ENCODE assay signal across 2 fruit fly cellular contexts in the genomic region with DNA sequence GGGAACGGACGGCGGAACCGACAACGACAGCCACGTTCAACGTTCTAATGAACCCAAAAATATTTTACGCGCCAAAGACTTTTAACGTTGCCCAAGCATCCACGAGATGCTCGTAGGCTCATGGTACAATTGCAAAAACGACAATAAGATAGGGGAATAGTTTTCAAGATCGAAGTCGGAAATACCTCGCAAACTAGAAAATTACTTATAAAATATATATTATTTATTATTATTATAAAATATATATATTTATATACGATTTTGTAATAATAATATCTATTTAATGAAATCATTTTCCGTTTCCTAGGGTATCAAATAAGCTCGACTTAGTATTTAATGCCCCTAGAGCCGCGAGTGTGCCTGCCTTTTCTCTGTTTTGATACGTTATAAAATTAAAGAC.
A peak's percentile ranks its signal among the peaks of the same experiment; 100 is the strongest.
TF ChIP-seq lines count a peak whose summit lies in the region.

No protein-coding gene starts in this region.

TF ChIP-seq in whole organism, embryonic, 481 proteins besides CTCF, POLR2A, EP300 and RAD21 (continued from another document and continues in another):
- TF ChIP-seq Lpt (GFP tag; optimal IDR thresholded peaks at IDR 0.05; lab: Kevin White, UChicago), result no peak
- TF ChIP-seq sob (GFP tag; IDR thresholded peaks at IDR 0.05; lab: Robert Waterston, UW), result no peak
- TF ChIP-seq MBD-R2 (GFP tag; IDR thresholded peaks at IDR 0.05; lab: Robert Waterston, UW), result no peak
- no peak for TF ChIP-seq PHDP (tag; optimal IDR thresholded peaks at IDR 0.05; lab: Kevin White, UChicago)
- TF ChIP-seq emc (GFP tag; optimal IDR thresholded peaks at IDR 0.05; lab: Kevin White, UChicago), result no peak
- TF ChIP-seq CG43689 (GFP tag; IDR thresholded peaks at IDR 0.05; lab: Robert Waterston, UW), result no peak
- no peak for TF ChIP-seq amos (GFP tag; IDR thresholded peaks at IDR 0.05; lab: Robert Waterston, UW; ENCODE audit: partially characterized antibody)
- TF ChIP-seq pho (GFP tag; optimal IDR thresholded peaks at IDR 0.05; lab: Kevin White, UChicago), result no peak
- no peak for TF ChIP-seq ase (GFP tag; IDR thresholded peaks at IDR 0.05; lab: Robert Waterston, UW)
- no peak for TF ChIP-seq Hmr (GFP tag; optimal IDR thresholded peaks at IDR 0.05; lab: Kevin White, UChicago)
- TF ChIP-seq CG2129 (GFP tag; IDR thresholded peaks at IDR 0.05; lab: Robert Waterston, UW; ENCODE audit: partially characterized antibody), result no peak
- peak; percentile 0 for TF ChIP-seq CG7271 (tag; optimal IDR thresholded peaks at IDR 0.05; lab: Kevin White, UChicago)
- no peak for TF ChIP-seq Nf-YB (GFP tag; optimal IDR thresholded peaks at IDR 0.05; lab: Kevin White, UChicago)
- no peak for TF ChIP-seq caup (GFP tag; optimal IDR thresholded peaks at IDR 0.05; lab: Kevin White, UChicago; ENCODE audit: severe bottlenecking)
- no peak for TF ChIP-seq CG12155 (GFP tag; optimal IDR thresholded peaks at IDR 0.05; lab: Kevin White, UChicago)
- TF ChIP-seq gcm2 (GFP tag; optimal IDR thresholded peaks at IDR 0.05; lab: Kevin White, UChicago), result no peak
- TF ChIP-seq Ssrp (tag; optimal IDR thresholded peaks at IDR 0.05; lab: Kevin White, UChicago), result no peak
- no peak for TF ChIP-seq kah (GFP tag; optimal IDR thresholded peaks at IDR 0.05; lab: Kevin White, UChicago)
- peak; percentile 37 for TF ChIP-seq CG4424 (GFP tag; optimal IDR thresholded peaks at IDR 0.05; lab: Kevin White, UChicago)
- TF ChIP-seq CG34224 (GFP tag; IDR thresholded peaks at IDR 0.05; lab: Robert Waterston, UW; ENCODE audit: partially characterized antibody), result no peak
- peak; percentile 64 for TF ChIP-seq CG2678 (tag; optimal IDR thresholded peaks at IDR 0.05; lab: Kevin White, UChicago)
- peak; percentile 58; the same call in 1 of the 2 replicates for TF ChIP-seq CG6689 (GFP tag; IDR thresholded peaks at IDR 0.05; lab: Robert Waterston, UW)
- 0 out of 2 replicates have a peak, but pooled peaks have one; percentile 36 for TF ChIP-seq ranshi (GFP tag; IDR thresholded peaks at IDR 0.05; lab: Robert Waterston, UW)
- TF ChIP-seq maf-S (GFP tag; optimal IDR thresholded peaks at IDR 0.05; lab: Kevin White, UChicago), result no peak
- TF ChIP-seq CG12219 (GFP tag; optimal IDR thresholded peaks at IDR 0.05; lab: Kevin White, UChicago), result no peak
- TF ChIP-seq zfh1 (GFP tag; IDR thresholded peaks at IDR 0.05; lab: Robert Waterston, UW), result peak; percentile 57; the same call in 2 of the 3 replicates
- TF ChIP-seq phol (tag; optimal IDR thresholded peaks at IDR 0.05; lab: Kevin White, UChicago), result peak; percentile 56
- no peak for TF ChIP-seq zen (tag; optimal IDR thresholded peaks at IDR 0.05; lab: Kevin White, UChicago)
- no peak for TF ChIP-seq CG9932 (GFP tag; IDR thresholded peaks at IDR 0.05; lab: Robert Waterston, UW)
- no peak for TF ChIP-seq Oli (tag; optimal IDR thresholded peaks at IDR 0.05; lab: Kevin White, UChicago)
- TF ChIP-seq CG13424 (tag; optimal IDR thresholded peaks at IDR 0.05; lab: Kevin White, UChicago), result no peak
- no peak for TF ChIP-seq CG30431 (GFP tag; optimal IDR thresholded peaks at IDR 0.05; lab: Kevin White, UChicago)
- TF ChIP-seq peb (GFP tag; IDR thresholded peaks at IDR 0.05; lab: Robert Waterston, UW), result no peak
- peak; percentile 73; the same call in 1 of the 2 replicates for TF ChIP-seq Xrp1 (GFP tag; IDR thresholded peaks at IDR 0.05; lab: Robert Waterston, UW)
- TF ChIP-seq CG34422 (GFP tag; IDR thresholded peaks at IDR 0.05; lab: Robert Waterston, UW), result peak; percentile 34; the same call in 1 of the 3 replicates
- no peak for TF ChIP-seq insv (GFP tag; optimal IDR thresholded peaks at IDR 0.05; lab: Kevin White, UChicago)
- peak; percentile 65 for TF ChIP-seq CG11504 (tag; optimal IDR thresholded peaks at IDR 0.05; lab: Kevin White, UChicago)
- no peak for TF ChIP-seq CG6791 (GFP tag; IDR thresholded peaks at IDR 0.05; lab: Robert Waterston, UW; ENCODE audit: partially characterized antibody)
- no peak for TF ChIP-seq CG8924 (tag; optimal IDR thresholded peaks at IDR 0.05; lab: Kevin White, UChicago)
- TF ChIP-seq CG31441 (GFP tag; IDR thresholded peaks at IDR 0.05; lab: Robert Waterston, UW), result peak; percentile 66
- no peak for TF ChIP-seq CG10321 (GFP tag; IDR thresholded peaks at IDR 0.05; lab: Robert Waterston, UW)
- TF ChIP-seq gfzf (GFP tag; optimal IDR thresholded peaks at IDR 0.05; lab: Kevin White, UChicago), result no peak
- peak; percentile 38 for TF ChIP-seq Fer3 (tag; optimal IDR thresholded peaks at IDR 0.05; lab: Kevin White, UChicago)
- TF ChIP-seq ttk (GFP tag; IDR thresholded peaks at IDR 0.05; lab: Robert Waterston, UW), result 0 out of 2 replicates have a peak, but pooled peaks have one; percentile 34
- TF ChIP-seq CG7928 (GFP tag; optimal IDR thresholded peaks at IDR 0.05; lab: Kevin White, UChicago), result no peak
- TF ChIP-seq pros (GFP tag; optimal IDR thresholded peaks at IDR 0.05; lab: Kevin White, UChicago), result no peak
- no peak for TF ChIP-seq Hmx (GFP tag; optimal IDR thresholded peaks at IDR 0.05; lab: Kevin White, UChicago)
- TF ChIP-seq CG15479 (GFP tag; optimal IDR thresholded peaks at IDR 0.05; lab: Kevin White, UChicago), result no peak
- TF ChIP-seq toy (GFP tag; IDR thresholded peaks at IDR 0.05; lab: Robert Waterston, UW), result no peak
- no peak for TF ChIP-seq abd-A (tag; optimal IDR thresholded peaks at IDR 0.05; lab: Kevin White, UChicago)
- no peak for TF ChIP-seq Doc2 (GFP tag; IDR thresholded peaks at IDR 0.05; lab: Robert Waterston, UW)
- peak; percentile 63 for TF ChIP-seq Blimp-1 (GFP tag; optimal IDR thresholded peaks at IDR 0.05; lab: Kevin White, UChicago)
- TF ChIP-seq crp (GFP tag; optimal IDR thresholded peaks at IDR 0.05; lab: Kevin White, UChicago), result no peak
- no peak for TF ChIP-seq prd (optimal IDR thresholded peaks at IDR 0.05; lab: Kevin White, UChicago)
- TF ChIP-seq prd (GFP tag; IDR thresholded peaks at IDR 0.05; lab: Robert Waterston, UW), result peak; percentile 42; the same call in 2 of the 3 replicates
- TF ChIP-seq Opbp (GFP tag; IDR thresholded peaks at IDR 0.05; lab: Robert Waterston, UW; ENCODE audit: partially characterized antibody), result no peak
- TF ChIP-seq dati (GFP tag; IDR thresholded peaks at IDR 0.05; lab: Robert Waterston, UW), result no peak
- no peak for TF ChIP-seq CG15601 (tag; optimal IDR thresholded peaks at IDR 0.05; lab: Kevin White, UChicago)
- TF ChIP-seq pita (GFP tag; optimal IDR thresholded peaks at IDR 0.05; lab: Kevin White, UChicago), result no peak
- no peak for TF ChIP-seq CG3995 (GFP tag; optimal IDR thresholded peaks at IDR 0.05; lab: Kevin White, UChicago)
- no peak for TF ChIP-seq hth (optimal IDR thresholded peaks at IDR 0.05; lab: Kevin White, UChicago)
- no peak for TF ChIP-seq CG14441 (GFP tag; IDR thresholded peaks at IDR 0.05; lab: Robert Waterston, UW)
- TF ChIP-seq Tbp (GFP tag; optimal IDR thresholded peaks at IDR 0.05; lab: Kevin White, UChicago), result no peak
- TF ChIP-seq CG4707 (GFP tag; optimal IDR thresholded peaks at IDR 0.05; lab: Kevin White, UChicago), result no peak
- no peak for TF ChIP-seq CG33557 (GFP tag; optimal IDR thresholded peaks at IDR 0.05; lab: Kevin White, UChicago)

TF ChIP-seq in whole organism, prepupa, 60 proteins besides CTCF, POLR2A, EP300 and RAD21 (continued from another document):
- TF ChIP-seq acj6 (GFP tag; optimal IDR thresholded peaks at IDR 0.05; lab: Kevin White, UChicago) (peak; percentile 22), eg (GFP tag; IDR thresholded peaks at IDR 0.05; lab: Robert Waterston, UW) (peak; percentile 68), CG4318 (GFP tag; optimal IDR thresholded peaks at IDR 0.05; lab: Kevin White, UChicago) (peak; percentile 18), fd85E (GFP tag; optimal IDR thresholded peaks at IDR 0.05; lab: Kevin White, UChicago) (no peak), topi (GFP tag; optimal IDR thresholded peaks at IDR 0.05; lab: Kevin White, UChicago) (no peak), CG8119 (GFP tag; IDR thresholded peaks at IDR 0.05; lab: Robert Waterston, UW) (no peak), CG16779 (tag; optimal IDR thresholded peaks at IDR 0.05; lab: Kevin White, UChicago) (no peak), CG6792 (GFP tag; optimal IDR thresholded peaks at IDR 0.05; lab: Kevin White, UChicago) (no peak), CG8319 (GFP tag; optimal IDR thresholded peaks at IDR 0.05; lab: Kevin White, UChicago) (no peak), CG11902 (GFP tag; optimal IDR thresholded peaks at IDR 0.05; lab: Kevin White, UChicago) (no peak), CG6854 (GFP tag; optimal IDR thresholded peaks at IDR 0.05; lab: Kevin White, UChicago) (no peak), Lpt (GFP tag; optimal IDR thresholded peaks at IDR 0.05; lab: Kevin White, UChicago) (no peak), Blimp-1 (GFP tag; optimal IDR thresholded peaks at IDR 0.05; lab: Kevin White, UChicago) (no peak), Hr38 (GFP tag; optimal IDR thresholded peaks at IDR 0.05; lab: Kevin White, UChicago) (no peak), OdsH (GFP tag; optimal IDR thresholded peaks at IDR 0.05; lab: Kevin White, UChicago) (peak; percentile 3), Eip75B (GFP tag; optimal IDR thresholded peaks at IDR 0.05; lab: Kevin White, UChicago) (peak; percentile 14), CG6163 (GFP tag; IDR thresholded peaks at IDR 0.05; lab: Robert Waterston, UW) (peak; percentile 81), Hr4 (GFP tag; optimal IDR thresholded peaks at IDR 0.05; lab: Kevin White, UChicago) (no peak), CG1621 (tag; optimal IDR thresholded peaks at IDR 0.05; lab: Kevin White, UChicago) (peak; percentile 21), CG10631 (GFP tag; optimal IDR thresholded peaks at IDR 0.05; lab: Kevin White, UChicago) (peak; percentile 84), CG15336 (GFP tag; IDR thresholded peaks at IDR 0.05; lab: Robert Waterston, UW) (peak; percentile 59), ss (GFP tag; optimal IDR thresholded peaks at IDR 0.05; lab: Kevin White, UChicago) (peak in 1 of 2 experiments; percentile 40), CG10669 (GFP tag; optimal IDR thresholded peaks at IDR 0.05; lab: Kevin White, UChicago) (peak; percentile 74), Sox14 (GFP tag; optimal IDR thresholded peaks at IDR 0.05; lab: Kevin White, UChicago) (peak; percentile 3), spab (GFP tag; optimal IDR thresholded peaks at IDR 0.05; lab: Kevin White, UChicago) (peak; percentile 77), achi (GFP tag; optimal IDR thresholded peaks at IDR 0.05; lab: Kevin White, UChicago) (peak; percentile 55), Gug (GFP tag; IDR thresholded peaks at IDR 0.05; lab: Robert Waterston, UW) (peak; percentile 39; the same call in 1 of the 2 replicates), Sox102F (GFP tag; optimal IDR thresholded peaks at IDR 0.05; lab: Kevin White, UChicago) (no peak), CG3919 (GFP tag; optimal IDR thresholded peaks at IDR 0.05; lab: Kevin White, UChicago) (peak; percentile 68), CG6808 (GFP tag; optimal IDR thresholded peaks at IDR 0.05; lab: Kevin White, UChicago) (peak; percentile 79), dac (GFP tag; optimal IDR thresholded peaks at IDR 0.05; lab: Kevin White, UChicago) (no peak), Smox (GFP tag; optimal IDR thresholded peaks at IDR 0.05; lab: Kevin White, UChicago) (no peak), CG8632 (GFP tag; optimal IDR thresholded peaks at IDR 0.05; lab: Kevin White, UChicago) (no peak), CG31627 (GFP tag; optimal IDR thresholded peaks at IDR 0.05; lab: Kevin White, UChicago) (no peak), salr (GFP tag; optimal IDR thresholded peaks at IDR 0.05; lab: Kevin White, UChicago) (peak in 1 of 2 experiments; percentile 12), CG3032 (tag; optimal IDR thresholded peaks at IDR 0.05; lab: Kevin White, UChicago) (peak; percentile 83), fd59A (GFP tag; optimal IDR thresholded peaks at IDR 0.05; lab: Kevin White, UChicago) (peak; percentile 25), Eip78C (GFP tag; lab: Kevin White, UChicago) (peak; percentile 6)
